Worm (Caenorhabditis elegans): ENCODE data around the gene C15F1.5.
"Not testable (repeated sequence)": the region's sequence is repeated elsewhere in the genome, so short reads cannot be mapped to it uniquely, and the experiment has no call there.

Gene C15F1.5

ce11 chrII:6992949-6993348, 22.5 kb upstream of the C15F1.5 start:
- TF ChIP-seq nhr-129 (tag; optimal IDR thresholded peaks at IDR 0.05) (peak; percentile 61), F13H6.1 (tag; optimal IDR thresholded peaks at IDR 0.05) (peak; percentile 54), lin-11 (tag; optimal IDR thresholded peaks at IDR 0.05) (peak; percentile 42), aly-2 (tag; optimal IDR thresholded peaks at IDR 0.05) (no peak), unc-62 (GFP tag; optimal IDR thresholded peaks at IDR 0.05) (peak; percentile 16), Y55F3AM.14 (GFP tag; optimal IDR thresholded peaks at IDR 0.05) (peak; percentile 77), elt-1 (tag; optimal IDR thresholded peaks at IDR 0.05) (no peak), sem-4 (tag; optimal IDR thresholded peaks at IDR 0.05) (no peak), lin-39 (tag; optimal IDR thresholded peaks at IDR 0.05) (no peak), mab-5 (tag; optimal IDR thresholded peaks at IDR 0.05) (peak; percentile 24), crh-2 (tag; optimal IDR thresholded peaks at IDR 0.05) (peak; percentile 75), sma-9 (GFP tag; optimal IDR thresholded peaks at IDR 0.05) (peak; percentile 67), sma-9 (tag; optimal IDR thresholded peaks at IDR 0.05) (no peak), unc-55 (GFP tag; optimal IDR thresholded peaks at IDR 0.05) (peak; percentile 82), C34F6.9 (tag; optimal IDR thresholded peaks at IDR 0.05) (peak; percentile 83), lsy-2 (tag; optimal IDR thresholded peaks at IDR 0.05) (peak; percentile 32 to 75), nhr-21 (tag; optimal IDR thresholded peaks at IDR 0.05) (no peak), nhr-11 (tag; optimal IDR thresholded peaks at IDR 0.05) (no peak), zag-1 (tag; optimal IDR thresholded peaks at IDR 0.05) (peak; percentile 88), ztf-4 (tag; optimal IDR thresholded peaks at IDR 0.05) (peak; percentile 40), egl-27 (tag; optimal IDR thresholded peaks at IDR 0.05) (peak; percentile 79), snpc-4 (tag; optimal IDR thresholded peaks at IDR 0.05) (peak; percentile 26), lin-13 (GFP tag; optimal IDR thresholded peaks at IDR 0.05) (peak; percentile 34), ZK546.5 (tag; optimal IDR thresholded peaks at IDR 0.05) (no peak)

- TF ChIP-seq zag-1 (tag; optimal IDR thresholded peaks at IDR 0.05): no peak
- no peak for TF ChIP-seq skn-1 (tag; optimal IDR thresholded peaks at IDR 0.05)
- peak; percentile 67 for TF ChIP-seq snpc-4 (tag; optimal IDR thresholded peaks at IDR 0.05)
- TF ChIP-seq mab-5 (tag; optimal IDR thresholded peaks at IDR 0.05): no peak
Observed at ce11 chrII:6989830-6990287, 19.4 kb upstream of the C15F1.5 start, which contains the start of gene C15F1.1. Gene C15F1.1 (plus strand): TSS chrII:6989880.

ce11 chrII:6979646-6980045, 9.2 kb upstream of the C15F1.5 start, which contains the start of gene C15F1.2:
Gene C15F1.2 (plus strand): TSS chrII:6979953.
- TF ChIP-seq nhr-6 (tag; optimal IDR thresholded peaks at IDR 0.05): no peak
- peak; percentile 34 for TF ChIP-seq blmp-1 (tag; optimal IDR thresholded peaks at IDR 0.05; ENCODE audit: insufficient read depth)

ce11 chrII:6978908-6979307, 8.5 kb upstream of the C15F1.5 start:
- TF ChIP-seq ceh-16 (tag; optimal IDR thresholded peaks at IDR 0.05): no peak
- TF ChIP-seq mdl-1 (tag; optimal IDR thresholded peaks at IDR 0.05): no peak
- TF ChIP-seq nhr-237 (tag; optimal IDR thresholded peaks at IDR 0.05): no peak
- no peak for TF ChIP-seq nhr-23 (tag; optimal IDR thresholded peaks at IDR 0.05)
- TF ChIP-seq lin-39 (tag; optimal IDR thresholded peaks at IDR 0.05): no peak
- no peak for TF ChIP-seq sem-4 (tag; optimal IDR thresholded peaks at IDR 0.05)
- TF ChIP-seq C34F6.9 (tag; optimal IDR thresholded peaks at IDR 0.05): no peak
- no peak for TF ChIP-seq lsy-2 (tag; optimal IDR thresholded peaks at IDR 0.05)
- TF ChIP-seq sma-3 (GFP tag; optimal IDR thresholded peaks at IDR 0.05): no peak
- no peak for TF ChIP-seq nhr-6 (tag; optimal IDR thresholded peaks at IDR 0.05)
- no peak for TF ChIP-seq nhr-12 (tag; optimal IDR thresholded peaks at IDR 0.05)
- no peak for TF ChIP-seq fos-1 (tag; optimal IDR thresholded peaks at IDR 0.05)
- no peak for TF ChIP-seq nhr-77 (tag; optimal IDR thresholded peaks at IDR 0.05)
- no peak for TF ChIP-seq mab-5 (tag; optimal IDR thresholded peaks at IDR 0.05)
- TF ChIP-seq ztf-4 (tag; optimal IDR thresholded peaks at IDR 0.05): no peak
- TF ChIP-seq nhr-129 (tag; optimal IDR thresholded peaks at IDR 0.05): no peak
- TF ChIP-seq zag-1 (tag; optimal IDR thresholded peaks at IDR 0.05): no peak
- no peak for TF ChIP-seq lin-11 (tag; optimal IDR thresholded peaks at IDR 0.05)

- not testable (repeated sequence) for TF ChIP-seq egl-27, lsy-2, R02D3.7 (tag; optimal IDR thresholded peaks at IDR 0.05)
Observed at ce11 chrII:6977732-6978131, 7.3 kb upstream of the C15F1.5 start, which contains the start of gene C15F1.8. Gene C15F1.8 (minus strand): TSS chrII:6977832.
